Fruit fly (Drosophila melanogaster) whole organism, embryonic: ENCODE measurements around the gene Rbf.

ENCODE experiments used
- ATbp ChIP-seq: fragments of 200-800 bp; sonication (Bioruptor generic); optimal IDR thresholded peaks from 2 replicates; lab custom pipeline; 2017; ENCODE audit warnings: missing biosample characterization, mild to moderate bottlenecking, missing genetic modification characterization, missing genetic modification reagents
- Atf6 ChIP-seq: fragments of 200-800 bp; sonication (Bioruptor generic); IDR thresholded peaks from 2 replicates; pipeline ENCODE4 v1.3.6; 2022; ENCODE audit warnings: missing biosample characterization, missing genetic modification characterization
- Bteb2 ChIP-seq: fragments of 200-800 bp; sonication (Bioruptor generic); optimal IDR thresholded peaks from 2 replicates; lab custom pipeline; 2016; ENCODE audit warnings: missing biosample characterization, missing genetic modification characterization
- CG11247 ChIP-seq: fragments of 200-800 bp; sonication (Bioruptor generic); IDR thresholded peaks from 2 replicates; pipeline ENCODE4 v1.3.6; 2022; ENCODE audit warnings: missing biosample characterization, missing genetic modification characterization
- CG11504 ChIP-seq: fragments of 200-800 bp; sonication (Bioruptor generic); optimal IDR thresholded peaks from 3 replicates; lab custom pipeline; 2019; ENCODE audit warnings: missing biosample characterization, mild to moderate bottlenecking, missing genetic modification characterization, moderate library complexity
- CG12219 ChIP-seq: fragments of 200-800 bp; sonication (Bioruptor generic); optimal IDR thresholded peaks from 3 replicates; lab custom pipeline; 2018; ENCODE audit warnings: missing biosample characterization, mild to moderate bottlenecking, missing genetic modification characterization
- CG13287 ChIP-seq: fragments of 200-800 bp; sonication (Bioruptor generic); IDR thresholded peaks from 2 replicates; pipeline ENCODE4 v1.3.6; 2022; ENCODE audit warnings: missing biosample characterization, missing genetic modification characterization; ENCODE audit not compliant: partially characterized antibody
- CG13424 ChIP-seq: fragments of 200-800 bp; sonication (Bioruptor generic); optimal IDR thresholded peaks from 2 replicates; lab custom pipeline; 2019; ENCODE audit warnings: missing biosample characterization, mild to moderate bottlenecking, missing genetic modification characterization, moderate library complexity
- CG14014 ChIP-seq: fragments of 200-800 bp; sonication (Bioruptor generic); IDR thresholded peaks from 2 replicates; pipeline ENCODE4 v1.3.6; 2022; ENCODE audit warnings: missing biosample characterization, missing genetic modification characterization
- CG14965 ChIP-seq: fragments of 200-800 bp; sonication (Bioruptor generic); optimal IDR thresholded peaks from 2 replicates; lab custom pipeline; 2016; ENCODE audit warnings: missing biosample characterization, missing genetic modification characterization, borderline replicate concordance
- CG16863 ChIP-seq: fragments of 200-800 bp; sonication (Bioruptor generic); optimal IDR thresholded peaks from 3 replicates; lab custom pipeline; 2016; ENCODE audit warnings: missing biosample characterization, missing genetic modification characterization
- CG17612 ChIP-seq: fragments of 200-800 bp; sonication (Bioruptor generic); IDR thresholded peaks from 2 replicates; pipeline ENCODE4 v1.3.6; 2022; ENCODE audit warnings: missing biosample characterization, missing genetic modification characterization
- CG18476 ChIP-seq: fragments of 200-800 bp; sonication (Bioruptor generic); optimal IDR thresholded peaks from 2 replicates; lab custom pipeline; 2016; ENCODE audit warnings: missing biosample characterization, mild to moderate bottlenecking, missing genetic modification characterization
- CG2199 ChIP-seq: fragments of 200-800 bp; sonication (Bioruptor generic); IDR thresholded peaks from 3 replicates; pipeline ENCODE4 v1.3.6; 2022; ENCODE audit warnings: missing biosample characterization, missing genetic modification characterization
- CG31224 ChIP-seq: fragments of 200-800 bp; sonication (Bioruptor generic); IDR thresholded peaks from 2 replicates; pipeline ENCODE4 v1.3.6; 2022; ENCODE audit warnings: missing biosample characterization, missing genetic modification characterization
- CG32532 ChIP-seq: fragments of 200-800 bp; sonication (Bioruptor generic); IDR thresholded peaks from 2 replicates; pipeline ENCODE4 v1.3.6; 2022; ENCODE audit warnings: missing biosample characterization, missing genetic modification characterization
- CG3281 ChIP-seq: fragments of 200-800 bp; sonication (Bioruptor generic); optimal IDR thresholded peaks from 3 replicates; lab custom pipeline; 2017; ENCODE audit warnings: missing biosample characterization, mild to moderate bottlenecking, missing genetic modification characterization
- CG4282 ChIP-seq: fragments of 200-800 bp; sonication (Bioruptor generic); optimal IDR thresholded peaks from 2 replicates; lab custom pipeline; 2016; ENCODE audit warnings: missing biosample characterization, missing genetic modification characterization
- CG4707 ChIP-seq: fragments of 200-800 bp; sonication (Bioruptor generic); optimal IDR thresholded peaks from 2 replicates; lab custom pipeline; 2018; ENCODE audit warnings: missing biosample characterization, mild to moderate bottlenecking, missing genetic modification characterization, moderate library complexity
- CG4820 ChIP-seq: fragments of 200-800 bp; sonication (Bioruptor generic); optimal IDR thresholded peaks from 3 replicates; lab custom pipeline; 2016; ENCODE audit warnings: missing biosample characterization, missing genetic modification characterization
- CG6791 ChIP-seq: fragments of 200-800 bp; sonication (Bioruptor generic); IDR thresholded peaks from 3 replicates; pipeline ENCODE4 v1.3.6; 2022; ENCODE audit warnings: missing biosample characterization, missing genetic modification characterization; ENCODE audit not compliant: partially characterized antibody
- CG6854 ChIP-seq: fragments of 200-800 bp; sonication (Bioruptor generic); optimal IDR thresholded peaks from 3 replicates; lab custom pipeline; 2017; ENCODE audit warnings: missing biosample characterization, mild to moderate bottlenecking, missing genetic modification characterization
- CG7928 ChIP-seq: fragments of 200-800 bp; sonication (Bioruptor generic); optimal IDR thresholded peaks from 2 replicates; lab custom pipeline; 2017; ENCODE audit warnings: missing biosample characterization, mild to moderate bottlenecking, missing genetic modification characterization
- CG7963 ChIP-seq: fragments of 200-800 bp; sonication (Bioruptor generic); IDR thresholded peaks from 3 replicates; pipeline ENCODE4 v1.3.6; 2022; ENCODE audit warnings: missing biosample characterization, missing genetic modification characterization; ENCODE audit not compliant: partially characterized antibody
- CG8388 ChIP-seq: fragments of 200-800 bp; sonication (Bioruptor generic); optimal IDR thresholded peaks from 2 replicates; lab custom pipeline; 2019; ENCODE audit warnings: missing biosample characterization, mild to moderate bottlenecking, missing genetic modification characterization, moderate library complexity
- CG9215 ChIP-seq: fragments of 200-800 bp; sonication (Bioruptor generic); IDR thresholded peaks from 2 replicates; pipeline ENCODE4 v1.3.6; 2022; ENCODE audit warnings: missing biosample characterization, missing genetic modification characterization
- CG9437 ChIP-seq: fragments of 200-800 bp; sonication (Bioruptor generic); optimal IDR thresholded peaks from 2 replicates; lab custom pipeline; 2018; ENCODE audit warnings: missing biosample characterization, mild to moderate bottlenecking, missing genetic modification characterization
- Hmr ChIP-seq: fragments of 200-800 bp; sonication (Bioruptor generic); optimal IDR thresholded peaks from 3 replicates; lab custom pipeline; 2017; ENCODE audit warnings: mild to moderate bottlenecking, missing biosample characterization, missing genetic modification reagents, missing genetic modification characterization
- Lhr ChIP-seq: fragments of 200-800 bp; sonication (Bioruptor generic); optimal IDR thresholded peaks from 3 replicates; lab custom pipeline; 2017; ENCODE audit warnings: mild to moderate bottlenecking, missing biosample characterization, missing genetic modification reagents, missing genetic modification characterization
- Ravus ChIP-seq: fragments of 200-800 bp; sonication (Bioruptor generic); IDR thresholded peaks from 2 replicates; pipeline ENCODE4 v1.3.6; 2022; ENCODE audit warnings: missing biosample characterization, missing genetic modification characterization
- Rfx ChIP-seq: fragments of 200-800 bp; sonication (Bioruptor generic); IDR thresholded peaks from 2 replicates; pipeline ENCODE4 v1.3.6; 2022; ENCODE audit warnings: missing biosample characterization, missing genetic modification characterization
- Ssrp ChIP-seq: fragments of 200-800 bp; sonication (Bioruptor generic); optimal IDR thresholded peaks from 2 replicates; lab custom pipeline; 2018; ENCODE audit warnings: missing biosample characterization, mild to moderate bottlenecking, missing genetic modification characterization, moderate library complexity
- ab ChIP-seq: fragments of 200-800 bp; sonication (Bioruptor generic); optimal IDR thresholded peaks from 2 replicates; lab custom pipeline; 2016; ENCODE audit warnings: missing biosample characterization, missing genetic modification characterization
- amos ChIP-seq: fragments of 200-800 bp; sonication (Bioruptor generic); IDR thresholded peaks from 2 replicates; pipeline ENCODE4 v1.3.6; 2022; ENCODE audit warnings: missing biosample characterization, missing genetic modification characterization; ENCODE audit not compliant: partially characterized antibody
- br ChIP-seq: fragments of >200 bp; optimal IDR thresholded peaks from 2 replicates; lab custom pipeline; 2017
- chm ChIP-seq: fragments of 200-800 bp; sonication (Bioruptor generic); IDR thresholded peaks from 2 replicates; pipeline ENCODE4 v1.3.6; 2022; ENCODE audit warnings: missing biosample characterization, missing genetic modification characterization
- dmrt99B ChIP-seq: fragments of 200-800 bp; sonication (Bioruptor generic); optimal IDR thresholded peaks from 2 replicates; lab custom pipeline; 2018; ENCODE audit warnings: missing biosample characterization, mild to moderate bottlenecking, missing genetic modification characterization, moderate library complexity
- kah ChIP-seq: fragments of 200-800 bp; sonication (Bioruptor generic); optimal IDR thresholded peaks from 2 replicates; lab custom pipeline; 2018; ENCODE audit warnings: missing biosample characterization, mild to moderate bottlenecking, missing genetic modification characterization
- lmd ChIP-seq: fragments of 200-800 bp; sonication (Bioruptor generic); IDR thresholded peaks from 2 replicates; pipeline ENCODE4 v1.3.6; 2022; ENCODE audit warnings: missing biosample characterization, missing genetic modification characterization
- mirr ChIP-seq: fragments of 200-800 bp; sonication (Bioruptor generic); optimal IDR thresholded peaks from 3 replicates; lab custom pipeline; 2018; ENCODE audit warnings: missing biosample characterization, mild to moderate bottlenecking, missing genetic modification characterization
- mld ChIP-seq: fragments of 200-800 bp; sonication (Bioruptor generic); IDR thresholded peaks from 3 replicates; pipeline ENCODE4 v1.3.6; 2022; ENCODE audit warnings: missing biosample characterization, missing genetic modification characterization; ENCODE audit not compliant: partially characterized antibody
- nerfin-1 ChIP-seq: fragments of 200-800 bp; sonication (Bioruptor generic); optimal IDR thresholded peaks from 3 replicates; lab custom pipeline; 2019; ENCODE audit warnings: missing biosample characterization, mild to moderate bottlenecking, missing genetic modification characterization, moderate library complexity
- org-1 ChIP-seq: fragments of 200-800 bp; sonication (Bioruptor generic); optimal IDR thresholded peaks from 2 replicates; lab custom pipeline; 2017; ENCODE audit warnings: missing biosample characterization, missing genetic modification characterization
- prd ChIP-seq, 3 experiments: fragments of >200 bp in 2 of 3; fragments of 200-800 bp in 1 of 3; sonication (Bioruptor generic) in 1 of 3; optimal IDR thresholded peaks in 2 of 3; IDR thresholded peaks in 1 of 3; 2 replicates in 2 of 3; 3 replicates in 1 of 3; pipeline versions ENCODE4 v1.3.6 to Lab custom; 2017 to 2022; ENCODE audit warnings: missing biosample characterization in 1 of 3, missing genetic modification characterization in 1 of 3
- psq ChIP-seq: fragments of 200-800 bp; sonication (Bioruptor generic); optimal IDR thresholded peaks from 2 replicates; lab custom pipeline; 2017; ENCODE audit warnings: missing biosample characterization, missing genetic modification characterization
- sna ChIP-seq: fragments of 200-800 bp; sonication (Bioruptor generic); IDR thresholded peaks from 2 replicates; pipeline ENCODE4 v1.3.6; 2022; ENCODE audit warnings: missing biosample characterization, missing genetic modification characterization; ENCODE audit not compliant: partially characterized antibody
- ssp ChIP-seq: fragments of 200-800 bp; sonication (Bioruptor generic); IDR thresholded peaks from 2 replicates; pipeline ENCODE4 v1.3.6; 2022; ENCODE audit warnings: missing biosample characterization, missing genetic modification characterization
- twi ChIP-seq: fragments of 200-800 bp; optimal IDR thresholded peaks from 2 replicates; lab custom pipeline; 2019; ENCODE audit warnings: missing biosample characterization, mild to moderate bottlenecking, missing genetic modification characterization, moderate library complexity

Rbf gene

DNA sequence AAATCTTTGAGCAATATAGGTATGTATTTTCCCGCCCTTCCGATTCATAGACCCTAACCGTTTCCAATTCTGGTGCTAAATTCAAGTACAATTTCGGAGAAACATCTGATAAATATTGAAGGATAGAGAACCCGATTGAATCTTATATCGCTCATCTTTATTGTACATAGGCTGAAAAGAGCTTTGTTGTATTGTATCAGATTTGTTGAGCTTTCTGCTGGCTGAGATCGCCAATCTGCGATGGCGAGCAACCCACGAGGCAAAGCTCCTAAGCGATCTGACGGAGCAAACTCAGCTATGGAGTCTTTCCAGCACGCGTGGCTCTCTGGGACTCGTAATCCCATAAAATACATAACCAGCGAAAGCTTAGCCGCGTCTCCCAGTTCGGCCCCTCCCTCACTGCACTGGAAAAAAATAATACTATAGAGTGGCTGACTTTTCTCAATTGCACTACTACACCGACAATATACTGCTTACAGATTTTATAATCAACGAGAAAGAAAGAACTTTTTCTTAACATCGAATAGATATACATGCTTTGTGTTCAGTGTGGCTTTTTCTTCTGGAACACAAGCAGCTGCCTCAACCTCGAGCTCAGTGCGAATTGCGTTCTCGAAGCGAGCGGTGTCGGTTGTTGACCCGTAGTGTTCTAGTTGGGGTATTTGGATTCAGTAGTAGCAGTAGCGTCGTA is 45.5 kb downstream of the Rbf start (continued):
- no peak; the same call in 1 of the 2 replicates for TF ChIP-seq amos (GFP tag; lab: Robert Waterston, UW)
- TF ChIP-seq chm: peak; percentile 82
- TF ChIP-seq prd (optimal IDR thresholded peaks at IDR 0.05; lab: Kevin White, UChicago): no peak
- peak; percentile 85 for TF ChIP-seq prd (GFP tag; IDR thresholded peaks at IDR 0.05; lab: Robert Waterston, UW)
- TF ChIP-seq CG4707 (GFP tag; lab: Kevin White, UChicago): peak; percentile 51
- peak; percentile 36 for TF ChIP-seq nerfin-1 (tag; lab: Kevin White, UChicago)
- peak; percentile 74 for TF ChIP-seq org-1 (GFP tag; lab: Kevin White, UChicago)
- TF ChIP-seq CG13424: peak; percentile 75
- TF ChIP-seq CG9215 (GFP tag; lab: Robert Waterston, UW): peak; percentile 86
- peak; percentile 92 for TF ChIP-seq CG3281 (GFP tag; lab: Kevin White, UChicago)
- 0 out of 3 replicates have a peak, but pooled peaks have one; percentile 79 for TF ChIP-seq CG2199 (GFP tag; lab: Robert Waterston, UW)
- peak; percentile 88 for TF ChIP-seq Bteb2
- peak; percentile 60 for TF ChIP-seq CG7928 (GFP tag; lab: Kevin White, UChicago)
- peak; percentile 24 for TF ChIP-seq psq
- no peak for TF ChIP-seq CG6791 (GFP tag; lab: Robert Waterston, UW)
- peak; percentile 78 for TF ChIP-seq ATbp (GFP tag; lab: Kevin White, UChicago)
- peak; percentile 87 for TF ChIP-seq CG14014
- peak; percentile 84 for TF ChIP-seq CG31224
- TF ChIP-seq ab: peak; percentile 71
- TF ChIP-seq CG6854 (GFP tag; lab: Kevin White, UChicago): peak; percentile 70
- TF ChIP-seq br: no peak
- TF ChIP-seq kah (GFP tag; lab: Kevin White, UChicago): peak; percentile 28
- no peak for TF ChIP-seq sna (GFP tag; lab: Robert Waterston, UW)
- peak; percentile 60 for TF ChIP-seq CG8388 (GFP tag; lab: Kevin White, UChicago)
- peak; percentile 52 for TF ChIP-seq CG9437
- TF ChIP-seq Ravus (GFP tag; lab: Robert Waterston, UW): peak; percentile 70
- TF ChIP-seq CG16863 (GFP tag; lab: Kevin White, UChicago): peak; percentile 68
- peak; percentile 96 for TF ChIP-seq CG32532 (GFP tag; lab: Robert Waterston, UW)
- TF ChIP-seq Atf6 (GFP tag; lab: Robert Waterston, UW): peak; percentile 92
- TF ChIP-seq CG12219 (GFP tag; lab: Kevin White, UChicago): peak; percentile 68
- peak; percentile 81 for TF ChIP-seq CG4282 (GFP tag; lab: Kevin White, UChicago)
- peak; percentile 74 for TF ChIP-seq CG18476 (GFP tag; lab: Kevin White, UChicago)
- TF ChIP-seq Hmr (GFP tag; lab: Kevin White, UChicago): peak; percentile 92
- TF ChIP-seq CG11504 (tag; lab: Kevin White, UChicago): peak; percentile 78
- peak; percentile 82 for TF ChIP-seq dmrt99B (tag; lab: Kevin White, UChicago)
- peak; percentile 46 for TF ChIP-seq CG14965
- peak; percentile 66 for TF ChIP-seq ssp (GFP tag; lab: Robert Waterston, UW)
- peak; percentile 59 for TF ChIP-seq Ssrp (tag; lab: Kevin White, UChicago)
- peak; percentile 72 for TF ChIP-seq CG17612 (GFP tag; lab: Robert Waterston, UW)
- TF ChIP-seq CG11247 (GFP tag; lab: Robert Waterston, UW): peak; percentile 88
- TF ChIP-seq lmd (GFP tag; lab: Robert Waterston, UW): peak; percentile 88
- no peak for TF ChIP-seq CG7963
- TF ChIP-seq twi (tag; lab: Kevin White, UChicago): no peak
- 0 out of 2 replicates have a peak, but pooled peaks have one; percentile 26 for TF ChIP-seq CG13287 (GFP tag; lab: Robert Waterston, UW)
- TF ChIP-seq mld: no peak
- TF ChIP-seq Lhr: peak; percentile 19
- no peak for TF ChIP-seq mirr (GFP tag; lab: Kevin White, UChicago)
- TF ChIP-seq Rfx (GFP tag; lab: Robert Waterston, UW): peak; percentile 97
- peak; percentile 64 for TF ChIP-seq CG4820 (GFP tag; lab: Kevin White, UChicago)
